Fruit fly (Drosophila melanogaster) whole organism, wandering third instar larva: ENCODE data around the gene BTBD9.

Experiments
- CG9705 ChIP-seq: fragments of 200-800 bp; sonication (Bioruptor generic); optimal IDR thresholded peaks from 2 replicates; lab custom pipeline; 2018; ENCODE audit warnings: missing biosample characterization, mild to moderate bottlenecking, missing genetic modification characterization
- CrebA ChIP-seq: fragments of 200-800 bp; sonication (Bioruptor generic); optimal IDR thresholded peaks from 2 replicates; lab custom pipeline; 2016; ENCODE audit warnings: missing biosample characterization, mild to moderate bottlenecking, missing genetic modification characterization, borderline replicate concordance
- Dfd ChIP-seq: fragments of >200 bp; optimal IDR thresholded peaks from 2 replicates; lab custom pipeline; 2017; ENCODE audit warnings: missing biosample characterization, missing genetic modification characterization
- Dif ChIP-seq: fragments of 200-275, 200-300 bp; sonication (Bioruptor generic); optimal IDR thresholded peaks from 2 replicates; lab custom pipeline; 2018; ENCODE audit warnings: missing biosample characterization, missing genetic modification characterization; ENCODE audit not compliant: partially characterized antibody
- HLH106 ChIP-seq: fragments of 200-800 bp; optimal IDR thresholded peaks from 3 replicates; lab custom pipeline; 2019; ENCODE audit warnings: missing biosample characterization, mild to moderate bottlenecking, missing genetic modification characterization, moderate library complexity
- Hnf4 ChIP-seq: fragments of 200-800 bp; sonication (Bioruptor generic); optimal IDR thresholded peaks from 2 replicates; lab custom pipeline; 2016; ENCODE audit warnings: missing biosample characterization, mild to moderate bottlenecking, missing genetic modification characterization
- Hr78 ChIP-seq: fragments of >200 bp; optimal IDR thresholded peaks from 2 replicates; lab custom pipeline; 2017; ENCODE audit warnings: missing biosample characterization, missing genetic modification characterization
- Hr83 ChIP-seq: fragments of 200-300 bp; sonication (Bioruptor generic); optimal IDR thresholded peaks from 2 replicates; lab custom pipeline; 2016; ENCODE audit warnings: missing biosample characterization, mild to moderate bottlenecking, missing genetic modification characterization, moderate library complexity; ENCODE audit not compliant: poor library complexity, severe bottlenecking
- Jra ChIP-seq: sonication (Bioruptor generic); optimal IDR thresholded peaks from 2 replicates; lab custom pipeline; 2016; ENCODE audit warnings: missing biosample characterization, missing genetic modification characterization
- Mio ChIP-seq: sonication (Bioruptor generic); optimal IDR thresholded peaks from 2 replicates; lab custom pipeline; 2016; ENCODE audit warnings: missing biosample characterization, missing genetic modification characterization
- Myc ChIP-seq: fragments of >200 bp; optimal IDR thresholded peaks from 2 replicates; lab custom pipeline; 2017
- N ChIP-seq: fragments of >200 bp; optimal IDR thresholded peaks from 2 replicates; lab custom pipeline; 2018; ENCODE audit warnings: missing biosample characterization, missing external identifiers, missing genetic modification characterization
- OdsH ChIP-seq: fragments of 200-800 bp; sonication (Bioruptor generic); optimal IDR thresholded peaks from 2 replicates; lab custom pipeline; 2016; ENCODE audit warnings: missing biosample characterization, mild to moderate bottlenecking, missing genetic modification characterization
- Rel ChIP-seq, 2 experiments: fragments of 200-800 bp; sonication (Bioruptor generic) in 1 of 2; optimal IDR thresholded peaks; 2 replicates in 1 of 2; 3 replicates in 1 of 2; lab custom pipeline; 2016 to 2019; ENCODE audit warnings: mild to moderate bottlenecking in 2 of 2, missing biosample characterization in 2 of 2, missing genetic modification characterization in 2 of 2, moderate library complexity in 1 of 2
- Sp1 ChIP-seq: fragments of 200-800 bp; sonication (Bioruptor generic); optimal IDR thresholded peaks from 3 replicates; lab custom pipeline; 2019; ENCODE audit warnings: missing biosample characterization, mild to moderate bottlenecking, missing genetic modification characterization, moderate library complexity
- Vsx2 ChIP-seq: fragments of 200-300, 225-300 bp; sonication (Bioruptor generic); optimal IDR thresholded peaks from 2 replicates; lab custom pipeline; 2018; ENCODE audit warnings: missing biosample characterization, missing genetic modification characterization; ENCODE audit not compliant: partially characterized antibody
- br ChIP-seq: fragments of 200-800 bp; sonication (Bioruptor generic); optimal IDR thresholded peaks from 2 replicates; lab custom pipeline; 2016; ENCODE audit warnings: missing biosample characterization, missing genetic modification characterization
- brk ChIP-seq: fragments of 200-800 bp; sonication (Bioruptor generic); optimal IDR thresholded peaks from 2 replicates; lab custom pipeline; 2016; ENCODE audit warnings: missing biosample characterization, mild to moderate bottlenecking, missing genetic modification characterization
- dl ChIP-seq, 2 experiments: fragments of 175-275, 200-275 bp in 1 of 2; fragments of 200-275 bp in 1 of 2; sonication (Bioruptor generic); optimal IDR thresholded peaks; lab custom pipeline; 2018; ENCODE audit warnings: mild to moderate bottlenecking in 2 of 2, missing biosample characterization in 2 of 2, missing genetic modification characterization in 2 of 2, moderate library complexity in 2 of 2; ENCODE audit not compliant: partially characterized antibody in 2 of 2, insufficient read depth in 1 of 2
- dmrt93B ChIP-seq: fragments of 200-800 bp; sonication (Bioruptor generic); optimal IDR thresholded peaks from 2 replicates; lab custom pipeline; 2018; ENCODE audit warnings: missing biosample characterization, mild to moderate bottlenecking, missing genetic modification characterization
- ey ChIP-seq: fragments of 200-800 bp; sonication (Bioruptor generic); optimal IDR thresholded peaks from 2 replicates; lab custom pipeline; 2016; ENCODE audit warnings: missing biosample characterization, missing genetic modification characterization
- foxo ChIP-seq, 2 experiments: fragments of 200-800 bp; sonication (Bioruptor generic); optimal IDR thresholded peaks; 2 replicates in 1 of 2; 3 replicates in 1 of 2; lab custom pipeline; 2016 to 2017; ENCODE audit warnings: missing biosample characterization in 2 of 2, missing genetic modification characterization in 2 of 2
- fru ChIP-seq: fragments of 200-800 bp; sonication (Bioruptor generic); optimal IDR thresholded peaks from 3 replicates; lab custom pipeline; 2016; ENCODE audit warnings: missing biosample characterization, mild to moderate bottlenecking, missing genetic modification characterization
- h ChIP-seq: fragments of 200-800 bp; sonication (Bioruptor generic); optimal IDR thresholded peaks from 3 replicates; lab custom pipeline; 2016; ENCODE audit warnings: missing biosample characterization, mild to moderate bottlenecking, missing genetic modification characterization
- jim ChIP-seq: fragments of 175-275, 200-325 bp; sonication (Bioruptor generic); optimal IDR thresholded peaks from 2 replicates; lab custom pipeline; 2016; ENCODE audit warnings: missing biosample characterization, mild to moderate bottlenecking, missing genetic modification characterization
- lola ChIP-seq: fragments of >200 bp; optimal IDR thresholded peaks from 2 replicates; lab custom pipeline; 2017; ENCODE audit warnings: missing biosample characterization, missing genetic modification characterization
- psq ChIP-seq: fragments of 200-800 bp; sonication (Bioruptor generic); optimal IDR thresholded peaks from 3 replicates; lab custom pipeline; 2017; ENCODE audit warnings: missing biosample characterization, mild to moderate bottlenecking, missing genetic modification characterization, moderate library complexity
- rgr ChIP-seq: fragments of 200-800 bp; sonication (Bioruptor generic); optimal IDR thresholded peaks from 3 replicates; lab custom pipeline; 2016; ENCODE audit warnings: missing biosample characterization, mild to moderate bottlenecking, missing genetic modification characterization
- sage ChIP-seq: fragments of 200-800 bp; sonication (Bioruptor generic); optimal IDR thresholded peaks from 2 replicates; lab custom pipeline; 2016; ENCODE audit warnings: missing biosample characterization, mild to moderate bottlenecking, missing genetic modification characterization
- sv ChIP-seq: fragments of 200-800 bp; sonication (Bioruptor generic); optimal IDR thresholded peaks from 3 replicates; lab custom pipeline; 2016; ENCODE audit warnings: missing biosample characterization, missing genetic modification characterization
- usp ChIP-seq: fragments of >200 bp; optimal IDR thresholded peaks from 2 replicates; lab custom pipeline; 2017; ENCODE audit warnings: missing biosample characterization, missing genetic modification characterization
- woc ChIP-seq: sonication (Bioruptor generic); optimal IDR thresholded peaks from 2 replicates; lab custom pipeline; 2016; ENCODE audit warnings: missing biosample characterization, mild to moderate bottlenecking, missing genetic modification characterization

The BTBD9 gene

dm6 chrX:10728024-10728423 lies 40.3 kb upstream of the BTBD9 start (continued):
- TF ChIP-seq Rel (GFP tag; optimal IDR thresholded peaks at IDR 0.05; lab: Kevin White, UChicago) = no peak
- TF ChIP-seq Rel (tag; optimal IDR thresholded peaks at IDR 0.05; lab: Kevin White, UChicago) = no peak
- TF ChIP-seq Vsx2 = no peak
- peak; percentile 19 for TF ChIP-seq Mio
- no peak for TF ChIP-seq N (GFP tag; lab: Kevin White, UChicago)
- peak; percentile 41 for TF ChIP-seq brk (GFP tag; lab: Kevin White, UChicago)
- TF ChIP-seq foxo (GFP tag; optimal IDR thresholded peaks at IDR 0.05; lab: Kevin White, UChicago) = peak in 1 of 2 experiments; percentile 68

dm6 chrX:10728541-10728968 lies 39.8 kb upstream of the BTBD9 start:
- no peak for TF ChIP-seq dmrt93B (GFP tag; lab: Kevin White, UChicago)
- no peak for TF ChIP-seq sv (GFP tag; lab: Kevin White, UChicago)
- TF ChIP-seq usp (GFP tag; lab: Kevin White, UChicago) = no peak
- TF ChIP-seq Mio = no peak
- no peak for TF ChIP-seq woc (GFP tag; lab: Kevin White, UChicago)
- TF ChIP-seq Myc (lab: Kevin White, UChicago) = no peak
- TF ChIP-seq HLH106 = no peak
- no peak for TF ChIP-seq Sp1 (GFP tag; lab: Kevin White, UChicago)
- no peak for TF ChIP-seq sage
- no peak for TF ChIP-seq Hnf4
- TF ChIP-seq N (GFP tag; lab: Kevin White, UChicago) = no peak
- TF ChIP-seq rgr = no peak
- TF ChIP-seq brk (GFP tag; lab: Kevin White, UChicago) = no peak
- no peak for TF ChIP-seq Jra (GFP tag; lab: Kevin White, UChicago)
- TF ChIP-seq ey = no peak
- no peak for TF ChIP-seq Hr83
- no peak for TF ChIP-seq h (GFP tag; lab: Kevin White, UChicago)
- no peak for TF ChIP-seq Dif (GFP tag; lab: Kevin White, UChicago)
- no peak for TF ChIP-seq OdsH (GFP tag; lab: Kevin White, UChicago)

dm6 chrX:10729196-10729835 lies 39.0 kb upstream of the BTBD9 start:
- TF ChIP-seq br (GFP tag; lab: Kevin White, UChicago) = no peak
- no peak for TF ChIP-seq N (GFP tag; lab: Kevin White, UChicago)
- no peak for TF ChIP-seq CG9705 (GFP tag; lab: Kevin White, UChicago)
- no peak for TF ChIP-seq dmrt93B (GFP tag; lab: Kevin White, UChicago)
- no peak for TF ChIP-seq Myc (lab: Kevin White, UChicago)
- no peak for TF ChIP-seq Sp1 (GFP tag; lab: Kevin White, UChicago)
- TF ChIP-seq jim = no peak
- no peak for TF ChIP-seq lola
- TF ChIP-seq Vsx2 = no peak
- no peak for TF ChIP-seq OdsH (GFP tag; lab: Kevin White, UChicago)
- no peak for TF ChIP-seq usp (GFP tag; lab: Kevin White, UChicago)
- TF ChIP-seq ey = no peak
- TF ChIP-seq Mio = no peak
- TF ChIP-seq Hr78 (GFP tag; lab: Kevin White, UChicago) = no peak
- no peak for TF ChIP-seq Dfd
- TF ChIP-seq Dif (GFP tag; lab: Kevin White, UChicago) = no peak
- no peak for TF ChIP-seq CrebA (GFP tag; lab: Kevin White, UChicago)

- no peak for TF ChIP-seq dl (GFP tag; optimal IDR thresholded peaks at IDR 0.05; lab: Kevin White, UChicago; ENCODE audit: insufficient read depth in 1 of 2, partially characterized antibody in 2 of 2)
- no peak for TF ChIP-seq fru
- TF ChIP-seq psq (GFP tag; lab: Kevin White, UChicago) = peak; percentile 27
- no peak for TF ChIP-seq dmrt93B (GFP tag; lab: Kevin White, UChicago)
- TF ChIP-seq N (GFP tag; lab: Kevin White, UChicago) = no peak
Measured at dm6 chrX:10729921-10730873, 38.1 kb upstream of the BTBD9 start.
